Worm (Caenorhabditis elegans) whole organism, L4 larva: ENCODE data around the gene ZK632.4.

Source experiments
- F37D6.2 ChIP-seq: sonication (generic microtip); optimal IDR thresholded peaks from 2 replicates; lab custom pipeline; 2016; ENCODE audit warnings: mild to moderate bottlenecking, missing genetic modification characterization, missing compliant biosample characterization
- ceh-32 ChIP-seq: sonication (generic microtip); optimal IDR thresholded peaks from 2 replicates; lab custom pipeline; 2016; ENCODE audit warnings: mild to moderate bottlenecking, missing genetic modification characterization, missing compliant biosample characterization; ENCODE audit not compliant: poor library complexity
- lsy-2 ChIP-seq, 2 experiments: fragments of 150-350 bp in 1 of 2; sonication (generic microtip) in 1 of 2; optimal IDR thresholded peaks; 2 replicates each; lab custom pipeline; 2014 to 2017; ENCODE audit warnings: missing biosample characterization in 2 of 2, missing genetic modification characterization in 2 of 2
- mxl-3 ChIP-seq: fragments of 200-800 bp; sonication (Bioruptor generic); optimal IDR thresholded peaks from 2 replicates; lab custom pipeline; 2018; ENCODE audit warnings: mild to moderate bottlenecking, missing genetic modification characterization, missing compliant biosample characterization

DNA sequence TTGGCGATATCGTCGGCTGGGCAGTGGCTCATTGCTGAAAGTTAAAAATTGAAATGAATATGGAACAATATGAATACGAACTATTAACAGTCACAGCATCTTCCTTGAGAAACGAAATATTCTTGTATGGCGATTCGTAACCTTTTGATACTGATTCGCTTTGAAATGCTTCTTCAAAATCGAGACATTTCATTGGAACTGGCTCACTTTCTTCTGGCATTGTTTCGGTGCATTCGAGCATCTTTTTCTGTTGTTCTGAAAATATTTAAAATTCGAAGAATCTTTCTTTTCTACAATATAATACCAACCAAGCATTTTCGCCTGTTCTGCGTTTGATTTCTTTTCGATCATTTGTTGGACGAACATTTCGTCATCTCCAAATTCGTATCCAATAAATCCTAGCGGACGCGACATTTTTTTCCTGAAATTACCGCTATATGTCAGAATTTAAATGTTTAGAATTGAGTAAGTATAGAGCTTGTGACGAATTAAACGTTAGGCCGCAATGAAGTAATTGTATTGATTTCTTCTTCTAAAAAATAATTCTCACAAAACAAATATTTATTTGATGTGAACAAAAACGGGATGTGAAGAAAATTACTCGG lies 17.2 kb upstream of the ZK632.4 start, which contains the start of gene lin-52:
- TF ChIP-seq ceh-32 (no peak), F37D6.2 (tag; lab: Kevin White, UChicago) (no peak), mxl-3 (GFP tag; lab: Kevin White, UChicago) (no peak), lsy-2 (tag; optimal IDR thresholded peaks at IDR 0.05; lab: Kevin White, UChicago) (peak in 1 of 2 experiments; percentile 12)
